Worm (Caenorhabditis elegans) whole organism, L4/young adult: ENCODE data around the gene str-37.

ENCODE experiments used
- W03F9.2 ChIP-seq: fragments of 150-350 bp; optimal IDR thresholded peaks from 2 replicates; lab custom pipeline; 2014; ENCODE audit warnings: missing biosample characterization, missing genetic modification characterization
- dao-5 ChIP-seq: sonication (generic microtip); optimal IDR thresholded peaks from 2 replicates; lab custom pipeline; 2016; ENCODE audit warnings: missing genotype, missing genetic modification characterization, moderate library complexity, missing compliant biosample characterization
- him-1 ChIP-seq: sonication (generic microtip); optimal IDR thresholded peaks from 2 replicates; lab custom pipeline; 2016; ENCODE audit warnings: missing genotype, missing genetic modification reagents, missing genetic modification characterization, missing compliant biosample characterization

ce11 chrV:13309806-13310205 is 17.8 kb upstream of the str-37 start:
- TF ChIP-seq W03F9.2 (no peak), him-1 (no peak), dao-5 (tag; lab: Kevin White, UChicago) (no peak)
